Fruit fly (Drosophila melanogaster) whole organism, embryonic: ENCODE data around the gene CG1233.
A peak's percentile ranks its signal among the peaks of the same experiment; 100 is the strongest.

Source experiments
- Ada2b ChIP-seq: fragments of 200-800 bp; sonication (Bioruptor generic); IDR thresholded peaks from 2 replicates; pipeline ENCODE4 v1.3.6; 2022; ENCODE audit warnings: missing biosample characterization, missing genetic modification characterization
- Adf1 ChIP-seq: fragments of 200-800 bp; sonication (Bioruptor generic); IDR thresholded peaks from 2 replicates; pipeline ENCODE4 v1.3.6; 2022; ENCODE audit warnings: missing biosample characterization, missing genetic modification characterization
- Awh ChIP-seq: fragments of 200-800 bp; sonication (Bioruptor generic); IDR thresholded peaks from 2 replicates; pipeline ENCODE4, ENCODE4 v1.3.6; 2022; ENCODE audit warnings: missing biosample characterization, missing genetic modification characterization
- BEAF-32 ChIP-seq: fragments of 200-800 bp; sonication (Bioruptor generic); optimal IDR thresholded peaks from 3 replicates; lab custom pipeline; 2017; ENCODE audit warnings: missing biosample characterization, missing genetic modification characterization, mild to moderate bottlenecking, moderate library complexity, missing genetic modification reagents
- Bgb ChIP-seq: fragments of 200-800 bp; sonication (Bioruptor generic); IDR thresholded peaks from 2 replicates; pipeline ENCODE4 v1.3.6; 2022; ENCODE audit warnings: missing biosample characterization, missing genetic modification characterization; ENCODE audit not compliant: partially characterized antibody
- CG10462 ChIP-seq: fragments of 200-800 bp; sonication (Bioruptor generic); optimal IDR thresholded peaks from 2 replicates; lab custom pipeline; 2016; ENCODE audit warnings: missing biosample characterization, missing genetic modification characterization
- CG12769 ChIP-seq: fragments of 200-800 bp; sonication (Bioruptor generic); optimal IDR thresholded peaks from 2 replicates; lab custom pipeline; 2019; ENCODE audit warnings: missing biosample characterization, mild to moderate bottlenecking, missing genetic modification characterization, moderate library complexity
- CG14710 ChIP-seq: fragments of 200-800 bp; sonication (Bioruptor generic); optimal IDR thresholded peaks from 3 replicates; lab custom pipeline; 2019; ENCODE audit warnings: missing biosample characterization, mild to moderate bottlenecking, missing genetic modification characterization, moderate library complexity
- CG15514 ChIP-seq: fragments of 200-800 bp; sonication (Bioruptor generic); optimal IDR thresholded peaks from 3 replicates; lab custom pipeline; 2017; ENCODE audit warnings: missing biosample characterization, missing genetic modification characterization, mild to moderate bottlenecking, moderate library complexity, missing genetic modification reagents
- CG18476 ChIP-seq: fragments of 200-800 bp; sonication (Bioruptor generic); optimal IDR thresholded peaks from 2 replicates; lab custom pipeline; 2016; ENCODE audit warnings: missing biosample characterization, mild to moderate bottlenecking, missing genetic modification characterization
- CG2199 ChIP-seq: fragments of 200-800 bp; sonication (Bioruptor generic); IDR thresholded peaks from 3 replicates; pipeline ENCODE4 v1.3.6; 2022; ENCODE audit warnings: missing biosample characterization, missing genetic modification characterization
- CG2889 ChIP-seq: fragments of 200-800 bp; sonication (Bioruptor generic); IDR thresholded peaks from 3 replicates; pipeline ENCODE4 v1.3.6; 2022; ENCODE audit warnings: missing biosample characterization, missing genetic modification characterization
- CG34376 ChIP-seq: fragments of 200-800 bp; sonication (Bioruptor generic); optimal IDR thresholded peaks from 2 replicates; lab custom pipeline; 2018; ENCODE audit warnings: missing biosample characterization, mild to moderate bottlenecking, missing genetic modification characterization
- CG4360 ChIP-seq: fragments of 200-800 bp; sonication (Bioruptor generic); IDR thresholded peaks from 2 replicates; pipeline ENCODE4 v1.3.6; 2022; ENCODE audit warnings: missing biosample characterization, missing genetic modification characterization
- CG6813 ChIP-seq: fragments of 200-800 bp; sonication (Bioruptor generic); optimal IDR thresholded peaks from 2 replicates; lab custom pipeline; 2017; ENCODE audit warnings: missing biosample characterization, missing genetic modification characterization, mild to moderate bottlenecking, moderate library complexity, missing genetic modification reagents
- CG8290 ChIP-seq, 3 experiments: fragments of 200-800 bp; sonication (Bioruptor generic); optimal IDR thresholded peaks; 2 replicates each; lab custom pipeline; 2016 to 2019; ENCODE audit warnings: missing biosample characterization in 3 of 3, missing genetic modification characterization in 3 of 3, mild to moderate bottlenecking in 2 of 3, moderate library complexity in 1 of 3
- Deaf1 ChIP-seq: fragments of 200-800 bp; optimal IDR thresholded peaks from 3 replicates; lab custom pipeline; 2019; ENCODE audit warnings: missing biosample characterization, mild to moderate bottlenecking, missing genetic modification characterization, moderate library complexity
- E2f2 ChIP-seq: fragments of 200-800 bp; sonication (Bioruptor generic); IDR thresholded peaks from 2 replicates; pipeline ENCODE4 v1.3.6; 2022; ENCODE audit warnings: missing biosample characterization, missing genetic modification characterization
- HmgZ ChIP-seq: fragments of 200-800 bp; sonication (Bioruptor generic); optimal IDR thresholded peaks from 2 replicates; lab custom pipeline; 2018; ENCODE audit warnings: missing biosample characterization, mild to moderate bottlenecking, missing genetic modification characterization
- Lhr ChIP-seq: fragments of 200-800 bp; sonication (Bioruptor generic); optimal IDR thresholded peaks from 3 replicates; lab custom pipeline; 2017; ENCODE audit warnings: mild to moderate bottlenecking, missing biosample characterization, missing genetic modification reagents, missing genetic modification characterization
- MBD-R2 ChIP-seq: fragments of 200-800 bp; sonication (Bioruptor generic); IDR thresholded peaks from 2 replicates; pipeline ENCODE4 v1.3.6; 2022; ENCODE audit warnings: missing biosample characterization, missing genetic modification characterization
- Med ChIP-seq: fragments of 200-800 bp; sonication (Bioruptor generic); peaks from one replicate; lab custom pipeline; 2016; ENCODE audit warnings: missing biosample characterization, missing genetic modification characterization, mild to moderate bottlenecking, inconsistent platforms, moderate library complexity
- Nf-YC ChIP-seq: fragments of 200-800 bp; optimal IDR thresholded peaks from 3 replicates; lab custom pipeline; 2019; ENCODE audit warnings: missing biosample characterization, mild to moderate bottlenecking, missing genetic modification characterization, moderate library complexity
- amos ChIP-seq: fragments of 200-800 bp; sonication (Bioruptor generic); IDR thresholded peaks from 2 replicates; pipeline ENCODE4 v1.3.6; 2022; ENCODE audit warnings: missing biosample characterization, missing genetic modification characterization; ENCODE audit not compliant: partially characterized antibody
- cato ChIP-seq: fragments of 200-800 bp; sonication (Bioruptor generic); optimal IDR thresholded peaks from 2 replicates; lab custom pipeline; 2016; ENCODE audit warnings: missing biosample characterization, missing genetic modification characterization, borderline replicate concordance
- caup ChIP-seq: fragments of 200-800 bp; sonication (Bioruptor generic); optimal IDR thresholded peaks from 3 replicates; lab custom pipeline; 2017; ENCODE audit warnings: missing biosample characterization, mild to moderate bottlenecking, missing genetic modification characterization, moderate library complexity; ENCODE audit not compliant: severe bottlenecking
- chinmo ChIP-seq: fragments of 200-800 bp; sonication (Bioruptor generic); IDR thresholded peaks from 4 replicates; pipeline ENCODE4 v1.3.6; 2022; ENCODE audit warnings: missing biosample characterization, missing genetic modification characterization; ENCODE audit not compliant: partially characterized antibody
- corto ChIP-seq: fragments of 200-800 bp; sonication (Bioruptor generic); optimal IDR thresholded peaks from 2 replicates; lab custom pipeline; 2016; ENCODE audit warnings: missing biosample characterization, mild to moderate bottlenecking, missing genetic modification characterization, moderate library complexity
- ewg ChIP-seq: fragments of 200-800 bp; sonication (Bioruptor generic); optimal IDR thresholded peaks from 3 replicates; lab custom pipeline; 2017; ENCODE audit warnings: mild to moderate bottlenecking, missing biosample characterization, missing genetic modification reagents, missing genetic modification characterization
- exex ChIP-seq: fragments of 200-800 bp; sonication (Bioruptor generic); optimal IDR thresholded peaks from 4 replicates; lab custom pipeline; 2018; ENCODE audit warnings: missing biosample characterization, mild to moderate bottlenecking, missing genetic modification characterization, moderate library complexity
- gcm ChIP-seq: fragments of 200-800 bp; sonication (Bioruptor generic); optimal IDR thresholded peaks from 2 replicates; lab custom pipeline; 2019; ENCODE audit warnings: missing biosample characterization, mild to moderate bottlenecking, missing genetic modification characterization, moderate library complexity
- gfzf ChIP-seq: fragments of 200-800 bp; sonication (Bioruptor generic); optimal IDR thresholded peaks from 2 replicates; lab custom pipeline; 2016; ENCODE audit warnings: missing biosample characterization, mild to moderate bottlenecking, missing genetic modification characterization, moderate library complexity
- h ChIP-seq: fragments of >200 bp; optimal IDR thresholded peaks from 2 replicates; lab custom pipeline; 2017
- her ChIP-seq: fragments of 200-800 bp; sonication (Bioruptor generic); optimal IDR thresholded peaks from 2 replicates; lab custom pipeline; 2016; ENCODE audit warnings: missing biosample characterization, missing genetic modification characterization
- lbe ChIP-seq: fragments of 200-800 bp; sonication (Bioruptor generic); optimal IDR thresholded peaks from 2 replicates; lab custom pipeline; 2016; ENCODE audit warnings: missing biosample characterization, mild to moderate bottlenecking, missing genetic modification characterization
- pita ChIP-seq: fragments of 200-800 bp; sonication (Bioruptor generic); optimal IDR thresholded peaks from 2 replicates; lab custom pipeline; 2017; ENCODE audit warnings: missing biosample characterization, mild to moderate bottlenecking, missing genetic modification characterization
- sd ChIP-seq: fragments of 200-800 bp; sonication (Bioruptor generic); optimal IDR thresholded peaks from 3 replicates; lab custom pipeline; 2018; ENCODE audit warnings: missing biosample characterization, mild to moderate bottlenecking, missing genetic modification characterization, moderate library complexity
- tio ChIP-seq: fragments of 200-800 bp; sonication (Bioruptor generic); optimal IDR thresholded peaks from 2 replicates; lab custom pipeline; 2017; ENCODE audit warnings: missing biosample characterization, missing genetic modification characterization, inconsistent platforms

Gene CG1233

DNA sequence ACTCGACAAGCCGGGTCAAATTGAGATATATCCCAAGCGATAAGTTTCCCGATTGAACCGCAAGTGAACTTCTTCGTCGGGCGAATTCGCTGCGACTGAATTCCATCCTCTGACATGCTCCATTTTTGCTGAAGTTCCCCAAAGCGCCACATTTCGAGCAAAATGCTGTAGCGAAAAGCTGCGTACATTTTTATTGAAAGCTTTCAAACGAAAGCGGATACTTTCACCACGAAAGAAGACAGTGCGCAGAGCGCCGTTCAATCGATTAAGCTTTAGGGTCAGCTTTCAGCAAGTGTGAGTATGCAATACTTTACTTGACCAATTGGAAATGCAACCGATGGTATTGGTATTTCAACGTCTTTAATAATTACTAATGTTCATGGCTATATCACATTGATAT lies 18.4 kb upstream of the CG1233 start, which contains the start of gene mthl10 (continued):
- TF ChIP-seq CG4360 (0 out of 2 replicates have a peak, but pooled peaks have one; percentile 16), pita (GFP tag; lab: Kevin White, UChicago) (peak; percentile 59), CG6813 (GFP tag; lab: Kevin White, UChicago) (no peak), gfzf (GFP tag; lab: Kevin White, UChicago) (peak; percentile 35), Bgb (GFP tag; lab: Robert Waterston, UW) (peak; percentile 13; the same call in 1 of the 2 replicates), amos (GFP tag; lab: Robert Waterston, UW) (peak; percentile 12; the same call in 1 of the 2 replicates), CG2199 (GFP tag; lab: Robert Waterston, UW) (peak; percentile 64; the same call in 1 of the 3 replicates), chinmo (GFP tag; lab: Robert Waterston, UW) (0 out of 4 replicates have a peak, but pooled peaks have one; percentile 53), Ada2b (no peak), CG8290 (GFP tag; optimal IDR thresholded peaks at IDR 0.05; lab: Kevin White, UChicago) (no peak), CG8290 (tag; optimal IDR thresholded peaks at IDR 0.05; lab: Kevin White, UChicago) (peak in 1 of 2 experiments; percentile 38), caup (GFP tag; lab: Kevin White, UChicago) (no peak), CG18476 (GFP tag; lab: Kevin White, UChicago) (no peak), exex (tag; lab: Kevin White, UChicago) (peak; percentile 8), sd (peak; percentile 81), HmgZ (tag; lab: Kevin White, UChicago) (peak; percentile 59), CG15514 (GFP tag; lab: Kevin White, UChicago) (peak; percentile 9), tio (no peak), Lhr (GFP tag; lab: Kevin White, UChicago) (peak; percentile 44), ewg (peak; percentile 57), Nf-YC (peak; percentile 69), E2f2 (GFP tag; lab: Robert Waterston, UW) (peak; percentile 22), Deaf1 (tag; lab: Kevin White, UChicago) (no peak), MBD-R2 (GFP tag; lab: Robert Waterston, UW) (peak; percentile 19; the same call in 1 of the 2 replicates), lbe (GFP tag; lab: Kevin White, UChicago) (peak; percentile 33), CG10462 (GFP tag; lab: Kevin White, UChicago) (no peak), Adf1 (GFP tag; lab: Robert Waterston, UW) (0 out of 2 replicates have a peak, but pooled peaks have one; percentile 13), Med (GFP tag; lab: Kevin White, UChicago) (peak; percentile 39), Awh (GFP tag; lab: Robert Waterston, UW) (no peak), her (GFP tag; lab: Kevin White, UChicago) (peak; percentile 81), BEAF-32 (GFP tag; lab: Kevin White, UChicago) (peak; percentile 4), CG12769 (tag; lab: Kevin White, UChicago) (peak; percentile 75), h (no peak), gcm (GFP tag; lab: Kevin White, UChicago) (no peak)

DNA sequence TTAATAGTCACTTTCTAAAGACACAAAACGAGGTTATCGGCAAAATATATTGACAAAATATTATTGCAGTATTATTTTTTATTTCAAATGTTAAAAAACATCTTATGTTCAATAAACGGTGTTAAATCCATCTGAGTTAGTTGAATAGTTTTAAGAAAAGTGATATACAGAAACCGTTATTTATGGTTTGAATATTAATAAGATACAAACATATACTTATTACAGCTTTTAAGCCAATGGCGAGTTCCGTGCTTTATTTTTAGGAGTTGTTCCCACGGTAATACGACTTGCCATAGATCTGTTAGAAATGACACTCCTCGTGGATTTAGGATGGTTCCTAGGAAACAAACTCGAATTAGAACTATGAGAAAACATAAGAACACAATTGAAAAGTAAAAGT lies 18.0 kb upstream of the CG1233 start:
- TF ChIP-seq corto (GFP tag; lab: Kevin White, UChicago): no peak
- TF ChIP-seq CG34376 (GFP tag; lab: Kevin White, UChicago): no peak
- no peak for TF ChIP-seq CG14710 (tag; lab: Kevin White, UChicago)
- no peak for TF ChIP-seq exex (tag; lab: Kevin White, UChicago)
- no peak for TF ChIP-seq CG2889 (GFP tag; lab: Robert Waterston, UW)
- no peak for TF ChIP-seq cato (GFP tag; lab: Kevin White, UChicago)
